Fruit fly (Drosophila melanogaster): Measurements from ENCODE around the gene CG17746.

Gene CG17746

dm6 chr3L:3197464-3197863 lies 41.9 kb downstream of the CG17746 start, which contains the start of gene CG14966 (continued):
- TF ChIP-seq Ada2b (GFP tag; IDR thresholded peaks at IDR 0.05) (0 out of 2 replicates have a peak, but pooled peaks have one; percentile 28), CG14965 (GFP tag; optimal IDR thresholded peaks at IDR 0.05; ENCODE audit: borderline replicate concordance) (no peak), CG3726 (GFP tag; IDR thresholded peaks at IDR 0.05) (no peak)

DNA sequence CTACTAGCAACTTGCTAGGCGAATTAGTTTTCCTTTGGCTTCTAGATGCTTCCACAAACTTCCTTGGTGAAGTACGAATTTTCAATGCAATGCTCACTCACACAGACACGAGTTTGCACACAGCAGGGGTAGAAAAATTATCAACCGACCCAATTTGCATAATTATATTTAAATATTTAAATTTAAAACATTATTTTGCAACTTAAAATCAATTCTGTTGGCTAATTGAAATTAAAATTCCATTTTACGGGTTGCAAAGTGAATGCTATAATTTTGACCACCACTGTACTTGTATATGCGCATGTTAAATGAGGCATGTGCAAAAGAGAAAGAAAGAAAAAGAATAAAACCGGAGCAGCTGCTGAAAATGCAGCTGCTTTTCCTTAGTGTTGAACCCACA lies 45.3 kb downstream of the CG17746 start:
- TF ChIP-seq HmgD (GFP tag; optimal IDR thresholded peaks at IDR 0.05) (no peak), CG8089 (GFP tag; optimal IDR thresholded peaks at IDR 0.05) (no peak), CG4820 (GFP tag; optimal IDR thresholded peaks at IDR 0.05) (peak; percentile 87), bsh (GFP tag; optimal IDR thresholded peaks at IDR 0.05) (peak; percentile 96 to 97), bbx (GFP tag; IDR thresholded peaks at IDR 0.05; ENCODE audit: partially characterized antibody) (no peak), maf-S (GFP tag; optimal IDR thresholded peaks at IDR 0.05) (no peak), ind (GFP tag; optimal IDR thresholded peaks at IDR 0.05) (peak; percentile 88), her (GFP tag; optimal IDR thresholded peaks at IDR 0.05) (no peak), Dip2 (GFP tag; IDR thresholded peaks at IDR 0.05) (peak; percentile 43; the same call in 1 of the 2 replicates), CG11247 (GFP tag; IDR thresholded peaks at IDR 0.05) (peak; percentile 92), trem (tag; optimal IDR thresholded peaks at IDR 0.05) (peak; percentile 88), onecut (GFP tag; IDR thresholded peaks at IDR 0.05) (peak; percentile 91), CG6689 (GFP tag; IDR thresholded peaks at IDR 0.05) (peak; percentile 94), CG34376 (GFP tag; optimal IDR thresholded peaks at IDR 0.05) (peak; percentile 28), sug (tag; optimal IDR thresholded peaks at IDR 0.05) (peak; percentile 75), luna (GFP tag; optimal IDR thresholded peaks at IDR 0.05) (peak; percentile 8), Med (GFP tag) (peak; percentile 91), tx (GFP tag; optimal IDR thresholded peaks at IDR 0.05) (peak; percentile 5), CG1832 (GFP tag; optimal IDR thresholded peaks at IDR 0.05) (no peak), p53 (GFP tag; optimal IDR thresholded peaks at IDR 0.05) (no peak), NC2α (GFP tag; optimal IDR thresholded peaks at IDR 0.05) (no peak), lola (GFP tag; optimal IDR thresholded peaks at IDR 0.05) (peak in 1 of 3 experiments; percentile 88), CG4282 (GFP tag; optimal IDR thresholded peaks at IDR 0.05) (no peak), CG1792 (GFP tag; optimal IDR thresholded peaks at IDR 0.05) (peak; percentile 50), Rx (GFP tag; IDR thresholded peaks at IDR 0.05) (peak; percentile 93), CG14965 (GFP tag; optimal IDR thresholded peaks at IDR 0.05; ENCODE audit: borderline replicate concordance) (no peak), Gug (GFP tag; IDR thresholded peaks at IDR 0.05) (peak; percentile 88), usp (GFP tag; optimal IDR thresholded peaks at IDR 0.05) (no peak), seq (GFP tag; IDR thresholded peaks at IDR 0.05) (peak; percentile 95), nau (GFP tag; optimal IDR thresholded peaks at IDR 0.05) (peak; percentile 90), CG11696 (GFP tag; IDR thresholded peaks at IDR 0.05) (peak; percentile 99), rib (GFP tag; IDR thresholded peaks at IDR 0.05) (peak; percentile 90), dimm (GFP tag; IDR thresholded peaks at IDR 0.05) (peak; percentile 87), cad (GFP tag; optimal IDR thresholded peaks at IDR 0.05) (no peak), trh (GFP tag; optimal IDR thresholded peaks at IDR 0.05) (peak; percentile 68), HmgZ (tag; optimal IDR thresholded peaks at IDR 0.05) (peak; percentile 92), Ada2b (GFP tag; IDR thresholded peaks at IDR 0.05) (peak; percentile 95), ac (GFP tag; optimal IDR thresholded peaks at IDR 0.05) (peak; percentile 89), CG2199 (GFP tag; IDR thresholded peaks at IDR 0.05) (peak; percentile 94), CG42726 (GFP tag; IDR thresholded peaks at IDR 0.05; ENCODE audit: partially characterized antibody) (no peak), Dad (GFP tag; optimal IDR thresholded peaks at IDR 0.05) (peak; percentile 58), Optix (GFP tag; IDR thresholded peaks at IDR 0.05) (peak; percentile 85; the same call in 2 of the 3 replicates), CG17361 (GFP tag; IDR thresholded peaks at IDR 0.05) (peak; percentile 95), pita (GFP tag; optimal IDR thresholded peaks at IDR 0.05) (no peak), CG17328 (GFP tag; IDR thresholded peaks at IDR 0.05) (peak; percentile 96), CG8944 (GFP tag; optimal IDR thresholded peaks at IDR 0.05) (peak; percentile 31), slbo (GFP tag; IDR thresholded peaks at IDR 0.05) (peak; percentile 94), CG34422 (GFP tag; IDR thresholded peaks at IDR 0.05) (peak; percentile 97), CG4424 (GFP tag; optimal IDR thresholded peaks at IDR 0.05) (peak; percentile 88)

Data from whole organism, embryonic.